Worm (Caenorhabditis elegans) whole organism, L2 larva: ENCODE measurements around the gene unc-27.

Source experiments
- Y55F3AM.14 ChIP-seq: fragments of 200-800 bp; sonication (Bioruptor generic); optimal IDR thresholded peaks from 2 replicates; lab custom pipeline; 2018; ENCODE audit warnings: mild to moderate bottlenecking, missing genetic modification characterization, missing compliant biosample characterization
- aly-2 ChIP-seq: fragments of 150-350 bp; optimal IDR thresholded peaks from 2 replicates; lab custom pipeline; 2014; ENCODE audit warnings: missing biosample characterization, missing genetic modification characterization
- dmd-4 ChIP-seq: sonication (generic microtip); optimal IDR thresholded peaks from 2 replicates; lab custom pipeline; 2017; ENCODE audit warnings: missing biosample characterization, missing genetic modification characterization
- egl-27 ChIP-seq: sonication (generic microtip); optimal IDR thresholded peaks from 3 replicates; lab custom pipeline; 2017; ENCODE audit warnings: missing biosample characterization, missing genetic modification reagents, missing genetic modification characterization
- lin-39 ChIP-seq: fragments of 150-350 bp; optimal IDR thresholded peaks from 2 replicates; lab custom pipeline; 2014; ENCODE audit warnings: missing biosample characterization, missing genetic modification reagents, missing genetic modification characterization
- nhr-10 ChIP-seq: sonication (generic microtip); optimal IDR thresholded peaks from 2 replicates; lab custom pipeline; 2017; ENCODE audit warnings: missing biosample characterization, missing genetic modification characterization
- nhr-12 ChIP-seq: fragments of 150-350 bp; optimal IDR thresholded peaks from 2 replicates; lab custom pipeline; 2014; ENCODE audit warnings: missing biosample characterization, missing genetic modification characterization
- nhr-237 ChIP-seq: fragments of 150-350 bp; optimal IDR thresholded peaks from 2 replicates; lab custom pipeline; 2014; ENCODE audit warnings: missing biosample characterization, missing genetic modification characterization
- skn-1 ChIP-seq: sonication (generic microtip); optimal IDR thresholded peaks from 2 replicates; lab custom pipeline; 2017; ENCODE audit warnings: missing biosample characterization, missing genetic modification characterization
- sma-9 ChIP-seq, 2 experiments: fragments of 150-350 bp in 1 of 2; sonication (generic microtip) in 1 of 2; optimal IDR thresholded peaks; 2 replicates each; lab custom pipeline; 2014 to 2016; ENCODE audit warnings: missing genetic modification characterization in 2 of 2, mild to moderate bottlenecking in 1 of 2, missing biosample characterization in 1 of 2, missing compliant biosample characterization in 1 of 2, missing genetic modification reagents in 1 of 2, moderate library complexity in 1 of 2
- unc-62 ChIP-seq: fragments of 150-350 bp; optimal IDR thresholded peaks from 2 replicates; lab custom pipeline; 2014; ENCODE audit warnings: missing biosample characterization, missing genetic modification reagents, missing genetic modification characterization

DNA sequence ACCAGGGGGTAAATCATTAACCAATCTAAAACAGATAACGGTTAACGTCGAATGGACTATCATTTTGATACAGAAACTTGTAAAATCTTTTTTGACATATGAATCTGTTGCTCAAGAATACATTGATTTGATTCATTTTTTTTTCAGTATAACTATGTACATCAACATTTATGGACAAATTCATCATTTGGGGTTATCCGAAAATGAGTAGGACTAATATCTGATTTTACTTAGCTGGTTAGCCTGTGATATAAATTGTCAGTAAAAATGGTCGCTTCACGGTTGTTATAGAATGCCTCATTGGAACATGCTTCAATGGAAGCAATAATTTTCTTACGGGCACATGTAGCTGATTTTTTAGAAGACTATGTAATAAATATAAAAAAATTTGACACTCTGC, 8.4 kb downstream of the unc-27 start:
- no peak for TF ChIP-seq lin-39 (tag; lab: Kevin White, UChicago)
- no peak for TF ChIP-seq aly-2 (tag; lab: Kevin White, UChicago)
- no peak for TF ChIP-seq nhr-10 (tag; lab: Kevin White, UChicago)
- TF ChIP-seq skn-1 (tag; lab: Kevin White, UChicago): no peak
- no peak for TF ChIP-seq Y55F3AM.14
- TF ChIP-seq nhr-237 (tag; lab: Kevin White, UChicago): no peak
- no peak for TF ChIP-seq sma-9 (GFP tag; optimal IDR thresholded peaks at IDR 0.05; lab: Kevin White, UChicago)
- no peak for TF ChIP-seq sma-9 (tag; optimal IDR thresholded peaks at IDR 0.05; lab: Kevin White, UChicago)
- TF ChIP-seq dmd-4 (tag; lab: Kevin White, UChicago): no peak
- no peak for TF ChIP-seq nhr-12 (tag; lab: Kevin White, UChicago)
- TF ChIP-seq egl-27 (tag; lab: Kevin White, UChicago): no peak
- no peak for TF ChIP-seq unc-62 (GFP tag; lab: Kevin White, UChicago)
